Worm (Caenorhabditis elegans): ENCODE measurements around the gene T05A1.5.

The T05A1.5 gene

ce11 chrIV:9566505-9566904, 20.4 kb downstream of the T05A1.5 start, which contains the start of gene lron-14:
TSS of gene lron-14 (minus strand) at chrIV:9566605.
- TF ChIP-seq hmg-1.1 (GFP tag; IDR thresholded peaks at IDR 0.05) = no peak
- TF ChIP-seq ztf-11 (tag; optimal IDR thresholded peaks at IDR 0.05) = no peak
- no peak for TF ChIP-seq dpl-1 (GFP tag; optimal IDR thresholded peaks at IDR 0.05)
- TF ChIP-seq gei-8 (GFP tag; optimal IDR thresholded peaks at IDR 0.05) = no peak
- no peak for TF ChIP-seq skn-1 (tag; optimal IDR thresholded peaks at IDR 0.05)
- no peak for TF ChIP-seq lin-1 (GFP tag; IDR thresholded peaks at IDR 0.05)
- no peak for TF ChIP-seq Y5F2A.4 (GFP tag; optimal IDR thresholded peaks at IDR 0.05)
- no peak for TF ChIP-seq daf-8 (GFP tag; IDR thresholded peaks at IDR 0.05)
- no peak for TF ChIP-seq lin-38 (GFP tag; IDR thresholded peaks at IDR 0.05)
- no peak for TF ChIP-seq vab-7 (GFP tag; IDR thresholded peaks at IDR 0.05)
- no peak for TF ChIP-seq daf-16 (GFP tag; optimal IDR thresholded peaks at IDR 0.05)
- no peak for TF ChIP-seq daf-16 (tag; optimal IDR thresholded peaks at IDR 0.05)
- no peak for TF ChIP-seq mes-2 (tag; optimal IDR thresholded peaks at IDR 0.05; ENCODE audit: poor library complexity, severe bottlenecking)
- TF ChIP-seq duxl-1 (tag; optimal IDR thresholded peaks at IDR 0.05; ENCODE audit: poor library complexity) = no peak

- TF ChIP-seq madf-9 (GFP tag; conservative IDR thresholded peaks at IDR 0.05) = no peak
- no peak for TF ChIP-seq zfp-2 (tag; optimal IDR thresholded peaks at IDR 0.05)
- no peak for TF ChIP-seq F37D6.2 (tag; optimal IDR thresholded peaks at IDR 0.05)
- TF ChIP-seq lin-29 (GFP tag; IDR thresholded peaks at IDR 0.05) = no peak
- TF ChIP-seq T26A8.4 (GFP tag; IDR thresholded peaks at IDR 0.05) = no peak
Observed at ce11 chrIV:9580021-9580420, 33.9 kb downstream of the T05A1.5 start, which contains the start of gene npr-2. TSS of gene npr-2 (minus strand) at chrIV:9580121.

ce11 chrIV:9584352-9584751, 38.3 kb downstream of the T05A1.5 start:
- no peak for TF ChIP-seq ZK337.2 (GFP tag; IDR thresholded peaks at IDR 0.05)
- peak in 1 of 2 experiments; percentile 92 for TF ChIP-seq unc-62 (GFP tag; optimal IDR thresholded peaks at IDR 0.05 in 1 of 2)
- no peak for TF ChIP-seq unc-62 (tag; optimal IDR thresholded peaks at IDR 0.05)

ce11 chrIV:9588784-9589457, 42.8 kb downstream of the T05A1.5 start, which contains the start of gene trcs-1:
TSS of gene trcs-1 (minus strand) at chrIV:9588834.
- TF ChIP-seq pqm-1 (tag; optimal IDR thresholded peaks at IDR 0.05) (no peak), dmd-8 (GFP tag; IDR thresholded peaks at IDR 0.05) (no peak), F49E8.2 (tag; optimal IDR thresholded peaks at IDR 0.05; ENCODE audit: borderline replicate concordance) (peak; percentile 54), snpc-1.2 (GFP tag; IDR thresholded peaks at IDR 0.05) (peak; percentile 88), dpl-1 (GFP tag; optimal IDR thresholded peaks at IDR 0.05) (no peak), hif-1 (tag; optimal IDR thresholded peaks at IDR 0.05) (no peak), Y48G9A.11 (GFP tag; IDR thresholded peaks at IDR 0.05) (0 out of 2 replicates have a peak, but pooled peaks have one; percentile 46), mxl-3 (GFP tag; optimal IDR thresholded peaks at IDR 0.05) (no peak), zfp-2 (tag; optimal IDR thresholded peaks at IDR 0.05) (no peak)

- TF ChIP-seq dpl-1 (GFP tag; optimal IDR thresholded peaks at IDR 0.05) (no peak), mes-2 (tag; optimal IDR thresholded peaks at IDR 0.05; ENCODE audit: poor library complexity, severe bottlenecking) (no peak), vab-7 (GFP tag; IDR thresholded peaks at IDR 0.05) (no peak), nhr-28 (tag; optimal IDR thresholded peaks at IDR 0.05) (no peak)
Observed at ce11 chrIV:9592413-9592812, 46.3 kb downstream of the T05A1.5 start, which contains the start of gene pei-1. TSS of gene pei-1 (minus strand) at chrIV:9592513.

ce11 chrIV:9593456-9593855, 47.4 kb downstream of the T05A1.5 start, which contains the start of gene spp-18:
TSS of gene spp-18 (plus strand) at chrIV:9593712.
- TF ChIP-seq lir-3 (tag; optimal IDR thresholded peaks at IDR 0.05) = no peak
- no peak for TF ChIP-seq daf-16 (GFP tag; optimal IDR thresholded peaks at IDR 0.05)
- TF ChIP-seq daf-16 (tag; optimal IDR thresholded peaks at IDR 0.05) = peak; percentile 62
- peak; percentile 63 for TF ChIP-seq nhr-77 (tag; optimal IDR thresholded peaks at IDR 0.05)
- TF ChIP-seq mdl-1 (tag; optimal IDR thresholded peaks at IDR 0.05) = peak in 1 of 2 experiments; percentile 50
- no peak for TF ChIP-seq pha-4 (GFP tag; IDR thresholded peaks at IDR 0.05)
- no peak for TF ChIP-seq pha-4 (tag; optimal IDR thresholded peaks at IDR 0.05)
- peak; percentile 79 for TF ChIP-seq mxl-3 (GFP tag; optimal IDR thresholded peaks at IDR 0.05)
- TF ChIP-seq mes-2 (tag; optimal IDR thresholded peaks at IDR 0.05; ENCODE audit: poor library complexity, severe bottlenecking) = no peak
- no peak for TF ChIP-seq jun-1 (tag; optimal IDR thresholded peaks at IDR 0.05)
- 0 out of 2 replicates have a peak, but pooled peaks have one; percentile 20 for TF ChIP-seq lin-1 (GFP tag; IDR thresholded peaks at IDR 0.05)
- peak; percentile 90 for TF ChIP-seq dmd-6 (GFP tag; IDR thresholded peaks at IDR 0.05)
- TF ChIP-seq nhr-28 (tag; optimal IDR thresholded peaks at IDR 0.05) = peak; percentile 80
- peak; percentile 91 for TF ChIP-seq pqm-1 (tag; optimal IDR thresholded peaks at IDR 0.05)
- no peak for TF ChIP-seq ceh-62 (tag; optimal IDR thresholded peaks at IDR 0.05)
